Fruit fly (Drosophila melanogaster) whole organism, embryonic: Measurements from ENCODE around the gene mal.
A peak's percentile ranks its signal among the peaks of the same experiment; 100 is the strongest.

ENCODE experiments used
- Antp ChIP-seq: fragments of 200-800 bp; sonication (Bioruptor generic); optimal IDR thresholded peaks from 3 replicates; lab custom pipeline; 2016; ENCODE audit warnings: missing biosample characterization, missing genetic modification characterization
- Bteb2 ChIP-seq: fragments of 200-800 bp; sonication (Bioruptor generic); optimal IDR thresholded peaks from 2 replicates; lab custom pipeline; 2016; ENCODE audit warnings: missing biosample characterization, missing genetic modification characterization
- CG10209 ChIP-seq: fragments of 200-800 bp; sonication (Bioruptor generic); optimal IDR thresholded peaks from 3 replicates; lab custom pipeline; 2017; ENCODE audit warnings: missing biosample characterization, mild to moderate bottlenecking, missing genetic modification characterization, missing genetic modification reagents
- CG1024 ChIP-seq: fragments of 200-800 bp; sonication (Bioruptor generic); IDR thresholded peaks from 2 replicates; pipeline ENCODE4 v1.3.6; 2022; ENCODE audit warnings: missing biosample characterization, missing genetic modification characterization
- CG10462 ChIP-seq: fragments of 200-800 bp; sonication (Bioruptor generic); optimal IDR thresholded peaks from 2 replicates; lab custom pipeline; 2016; ENCODE audit warnings: missing biosample characterization, missing genetic modification characterization
- CG11247 ChIP-seq: fragments of 200-800 bp; sonication (Bioruptor generic); IDR thresholded peaks from 2 replicates; pipeline ENCODE4 v1.3.6; 2022; ENCODE audit warnings: missing biosample characterization, missing genetic modification characterization
- CG11696 ChIP-seq: fragments of 200-800 bp; sonication (Bioruptor generic); IDR thresholded peaks from 2 replicates; pipeline ENCODE4 v1.3.6; 2022; ENCODE audit warnings: missing biosample characterization, missing genetic modification characterization
- CG12104 ChIP-seq: fragments of 200-800 bp; sonication (Bioruptor generic); optimal IDR thresholded peaks from 3 replicates; lab custom pipeline; 2016; ENCODE audit warnings: missing biosample characterization, missing genetic modification characterization
- CG12236 ChIP-seq: fragments of 200-800 bp; sonication (Bioruptor generic); optimal IDR thresholded peaks from 2 replicates; lab custom pipeline; 2016; ENCODE audit warnings: missing biosample characterization, missing genetic modification characterization
- CG12299 ChIP-seq: fragments of 200-800 bp; sonication (Bioruptor generic); optimal IDR thresholded peaks from 2 replicates; lab custom pipeline; 2018; ENCODE audit warnings: missing biosample characterization, mild to moderate bottlenecking, missing genetic modification characterization
- CG14050 ChIP-seq: fragments of 200-800 bp; sonication (Bioruptor generic); IDR thresholded peaks from 3 replicates; pipeline ENCODE4 v1.3.6; 2022; ENCODE audit warnings: missing biosample characterization, missing genetic modification characterization
- CG17829 ChIP-seq: fragments of 200-800 bp; optimal IDR thresholded peaks from 2 replicates; lab custom pipeline; 2019; ENCODE audit warnings: missing biosample characterization, mild to moderate bottlenecking, missing genetic modification characterization, moderate library complexity
- CG18476 ChIP-seq: fragments of 200-800 bp; sonication (Bioruptor generic); optimal IDR thresholded peaks from 2 replicates; lab custom pipeline; 2016; ENCODE audit warnings: missing biosample characterization, mild to moderate bottlenecking, missing genetic modification characterization
- CG30403 ChIP-seq: fragments of 200-800 bp; sonication (Bioruptor generic); optimal IDR thresholded peaks from 3 replicates; lab custom pipeline; 2016; ENCODE audit warnings: missing biosample characterization, missing genetic modification characterization
- CG32532 ChIP-seq: fragments of 200-800 bp; sonication (Bioruptor generic); IDR thresholded peaks from 2 replicates; pipeline ENCODE4 v1.3.6; 2022; ENCODE audit warnings: missing biosample characterization, missing genetic modification characterization
- CG7271 ChIP-seq: fragments of 200-800 bp; sonication (Bioruptor generic); optimal IDR thresholded peaks from 2 replicates; lab custom pipeline; 2018; ENCODE audit warnings: missing biosample characterization, mild to moderate bottlenecking, missing genetic modification characterization, moderate library complexity
- CG7357 ChIP-seq: fragments of 200-800 bp; sonication (Bioruptor generic); IDR thresholded peaks from 3 replicates; pipeline ENCODE4 v1.3.6; 2022; ENCODE audit warnings: missing biosample characterization, missing genetic modification characterization
- CG8089 ChIP-seq: fragments of 200-800 bp; sonication (Bioruptor generic); optimal IDR thresholded peaks from 3 replicates; lab custom pipeline; 2016; ENCODE audit warnings: missing biosample characterization, missing genetic modification characterization
- CG8765 ChIP-seq: fragments of 200-800 bp; sonication (Bioruptor generic); IDR thresholded peaks from 2 replicates; pipeline ENCODE4 v1.3.6; 2022; ENCODE audit warnings: missing biosample characterization, missing genetic modification characterization
- CG9609 ChIP-seq: fragments of 200-800 bp; sonication (Bioruptor generic); optimal IDR thresholded peaks from 3 replicates; lab custom pipeline; 2016; ENCODE audit warnings: missing biosample characterization, missing genetic modification characterization
- ERR ChIP-seq: fragments of 200-800 bp; sonication (Bioruptor generic); optimal IDR thresholded peaks from 2 replicates; lab custom pipeline; 2016; ENCODE audit warnings: missing biosample characterization, missing genetic modification characterization
- Eip74EF ChIP-seq, 2 experiments: fragments of 200-800 bp in 1 of 2; fragments of >200 bp in 1 of 2; sonication (Bioruptor generic) in 1 of 2; optimal IDR thresholded peaks; 2 replicates each; lab custom pipeline; 2017 to 2019; ENCODE audit warnings: missing biosample characterization in 2 of 2, missing genetic modification characterization in 2 of 2, mild to moderate bottlenecking in 1 of 2, moderate library complexity in 1 of 2
- Ets65A ChIP-seq: fragments of 200-800 bp; sonication (Bioruptor generic); peaks from one replicate; lab custom pipeline; 2016; ENCODE audit warnings: missing biosample characterization, missing genetic modification characterization
- H15 ChIP-seq: fragments of 200-800 bp; sonication (Bioruptor generic); IDR thresholded peaks from 3 replicates; pipeline ENCODE4 v1.3.6; 2022; ENCODE audit warnings: missing biosample characterization, missing genetic modification characterization
- Hand ChIP-seq: fragments of 200-800 bp; sonication (Bioruptor generic); optimal IDR thresholded peaks from 2 replicates; lab custom pipeline; 2017; ENCODE audit warnings: mild to moderate bottlenecking, missing biosample characterization, missing genetic modification reagents, missing genetic modification characterization
- Hr3 ChIP-seq: fragments of 200-800 bp; sonication (Bioruptor generic); optimal IDR thresholded peaks from 3 replicates; lab custom pipeline; 2016; ENCODE audit warnings: missing biosample characterization, missing genetic modification characterization
- MESR4 ChIP-seq: fragments of 200-800 bp; sonication (Bioruptor generic); optimal IDR thresholded peaks from 2 replicates; lab custom pipeline; 2018; ENCODE audit warnings: missing biosample characterization, mild to moderate bottlenecking, missing genetic modification characterization, moderate library complexity
- Pdp1 ChIP-seq, 2 experiments: fragments of 200-800 bp; sonication (Bioruptor generic); optimal IDR thresholded peaks; 3 replicates each; lab custom pipeline; 2016; ENCODE audit warnings: missing biosample characterization in 2 of 2, missing genetic modification characterization in 2 of 2, mild to moderate bottlenecking in 1 of 2, moderate library complexity in 1 of 2
- Sry-δ ChIP-seq: fragments of 200-800 bp; sonication (Bioruptor generic); optimal IDR thresholded peaks from 2 replicates; lab custom pipeline; 2016; ENCODE audit warnings: missing biosample characterization, missing genetic modification characterization
- TFAM ChIP-seq: fragments of 200-800 bp; sonication (Bioruptor generic); optimal IDR thresholded peaks from 2 replicates; lab custom pipeline; 2017; ENCODE audit warnings: missing biosample characterization, missing genetic modification characterization, inconsistent platforms
- Xbp1 ChIP-seq: fragments of 200-800 bp; sonication (Bioruptor generic); optimal IDR thresholded peaks from 3 replicates; lab custom pipeline; 2016; ENCODE audit warnings: missing biosample characterization, mild to moderate bottlenecking, missing genetic modification characterization
- ash1 ChIP-seq: fragments of 200-800 bp; sonication (Bioruptor generic); optimal IDR thresholded peaks from 2 replicates; lab custom pipeline; 2018; ENCODE audit warnings: missing biosample characterization, mild to moderate bottlenecking, missing genetic modification characterization
- bsh ChIP-seq, 2 experiments: fragments of 200-800 bp; sonication (Bioruptor generic); optimal IDR thresholded peaks; 2 replicates each; lab custom pipeline; 2017 to 2018; ENCODE audit warnings: mild to moderate bottlenecking in 2 of 2, missing biosample characterization in 2 of 2, missing genetic modification characterization in 2 of 2, moderate library complexity in 1 of 2
- btn ChIP-seq: fragments of 200-800 bp; sonication (Bioruptor generic); optimal IDR thresholded peaks from 2 replicates; lab custom pipeline; 2016; ENCODE audit warnings: missing biosample characterization, missing genetic modification characterization
- chm ChIP-seq: fragments of 200-800 bp; sonication (Bioruptor generic); IDR thresholded peaks from 2 replicates; pipeline ENCODE4 v1.3.6; 2022; ENCODE audit warnings: missing biosample characterization, missing genetic modification characterization
- ci ChIP-seq: fragments of 200-800 bp; sonication (Bioruptor generic); IDR thresholded peaks from 3 replicates; pipeline ENCODE4 v1.3.6; 2022; ENCODE audit warnings: missing biosample characterization, missing genetic modification characterization
- croc ChIP-seq: fragments of 200-800 bp; sonication (Bioruptor generic); conservative IDR thresholded peaks from 3 replicates; pipeline ENCODE4 v1.3.6; 2022; ENCODE audit warnings: missing biosample characterization, missing genetic modification characterization
- en ChIP-seq: fragments of 200-800 bp; sonication (Bioruptor generic); optimal IDR thresholded peaks from 2 replicates; lab custom pipeline; 2016; ENCODE audit warnings: missing biosample characterization, missing genetic modification characterization
- gcm2 ChIP-seq: fragments of 200-800 bp; sonication (Bioruptor generic); optimal IDR thresholded peaks from 2 replicates; lab custom pipeline; 2016; ENCODE audit warnings: missing biosample characterization, missing genetic modification characterization
- gfzf ChIP-seq: fragments of 200-800 bp; sonication (Bioruptor generic); optimal IDR thresholded peaks from 2 replicates; lab custom pipeline; 2016; ENCODE audit warnings: missing biosample characterization, mild to moderate bottlenecking, missing genetic modification characterization, moderate library complexity
- insv ChIP-seq, 2 experiments: fragments of 200-800 bp; sonication (Bioruptor generic); optimal IDR thresholded peaks; 3 replicates each; lab custom pipeline; 2016 to 2018; ENCODE audit warnings: missing biosample characterization in 2 of 2, missing genetic modification characterization in 2 of 2
- ken ChIP-seq: fragments of 200-800 bp; sonication (Bioruptor generic); IDR thresholded peaks from 3 replicates; pipeline ENCODE4 v1.3.6; 2022; ENCODE audit warnings: missing biosample characterization, missing genetic modification characterization
- lilli ChIP-seq: fragments of 200-800 bp; sonication (Bioruptor generic); optimal IDR thresholded peaks from 3 replicates; lab custom pipeline; 2016; ENCODE audit warnings: missing biosample characterization, missing genetic modification characterization
- otp ChIP-seq: fragments of 200-800 bp; sonication (Bioruptor generic); IDR thresholded peaks from 3 replicates; pipeline ENCODE4, ENCODE4 v1.3.6; 2022; ENCODE audit warnings: missing biosample characterization, missing genetic modification characterization
- peb ChIP-seq: fragments of 200-800 bp; sonication (Bioruptor generic); IDR thresholded peaks from 2 replicates; pipeline ENCODE4 v1.3.6; 2022; ENCODE audit warnings: missing biosample characterization, missing genetic modification characterization
- shn ChIP-seq: fragments of 200-800 bp; sonication (Bioruptor generic); optimal IDR thresholded peaks from 3 replicates; lab custom pipeline; 2016; ENCODE audit warnings: missing biosample characterization, missing genetic modification characterization
- tgo ChIP-seq: fragments of 200-800 bp; sonication (Bioruptor generic); IDR thresholded peaks from 3 replicates; pipeline ENCODE4 v1.3.6; 2022; ENCODE audit warnings: missing biosample characterization, missing genetic modification characterization
- tin ChIP-seq: fragments of 200-800 bp; sonication (Bioruptor generic); optimal IDR thresholded peaks from 3 replicates; lab custom pipeline; 2016; ENCODE audit warnings: missing biosample characterization, missing genetic modification characterization
- trh ChIP-seq: fragments of 200-800 bp; sonication (Bioruptor generic); optimal IDR thresholded peaks from 2 replicates; lab custom pipeline; 2016; ENCODE audit warnings: missing biosample characterization, missing genetic modification characterization
- wor ChIP-seq: fragments of 200-800 bp; sonication (Bioruptor generic); IDR thresholded peaks from 2 replicates; pipeline ENCODE4 v1.3.6; 2022; ENCODE audit warnings: missing biosample characterization, missing genetic modification characterization
- zen2 ChIP-seq: fragments of 200-800 bp; sonication (Bioruptor generic); IDR thresholded peaks from 3 replicates; pipeline ENCODE4 v1.3.6; 2022; ENCODE audit warnings: missing biosample characterization, missing genetic modification characterization; ENCODE audit not compliant: partially characterized antibody

mal gene

dm6 chrX:20480382-20480781 lies 50.9 kb downstream of the mal start (continued):
- TF ChIP-seq ci (GFP tag; lab: Robert Waterston, UW) (peak; percentile 91), CG1024 (GFP tag; lab: Robert Waterston, UW) (0 out of 2 replicates have a peak, but pooled peaks have one; percentile 16), CG11696 (peak; percentile 54), otp (GFP tag; lab: Robert Waterston, UW) (peak; percentile 73), insv (GFP tag; optimal IDR thresholded peaks at IDR 0.05; lab: Kevin White, UChicago) (no peak), Antp (GFP tag; lab: Kevin White, UChicago) (no peak), CG14050 (GFP tag; lab: Robert Waterston, UW) (peak; percentile 53), Hand (GFP tag; lab: Kevin White, UChicago) (no peak), CG30403 (GFP tag; lab: Kevin White, UChicago) (peak; percentile 75), ken (peak; percentile 83), CG12104 (no peak), CG32532 (GFP tag; lab: Robert Waterston, UW) (no peak), lilli (GFP tag; lab: Kevin White, UChicago) (peak; percentile 84), Xbp1 (GFP tag; lab: Kevin White, UChicago) (peak; percentile 79), tin (GFP tag; lab: Kevin White, UChicago) (peak; percentile 66), Pdp1 (GFP tag; optimal IDR thresholded peaks at IDR 0.05; lab: Kevin White, UChicago) (peak in 1 of 2 experiments; percentile 67), en (peak; percentile 47), Hr3 (GFP tag; lab: Kevin White, UChicago) (peak; percentile 63), btn (peak; percentile 29), CG18476 (peak; percentile 35), zen2 (no peak), CG12236 (GFP tag; lab: Kevin White, UChicago) (peak; percentile 58), CG17829 (tag; lab: Kevin White, UChicago) (no peak), CG10462 (peak; percentile 52), Bteb2 (GFP tag; lab: Kevin White, UChicago) (peak; percentile 64), Eip74EF (GFP tag; optimal IDR thresholded peaks at IDR 0.05; lab: Kevin White, UChicago) (no peak), trh (peak; percentile 36), CG7357 (peak; percentile 58; the same call in 1 of the 3 replicates), H15 (GFP tag; lab: Robert Waterston, UW) (peak; percentile 51; the same call in 1 of the 3 replicates), gcm2 (GFP tag; lab: Kevin White, UChicago) (peak; percentile 29), peb (GFP tag; lab: Robert Waterston, UW) (no peak), CG11247 (GFP tag; lab: Robert Waterston, UW) (0 out of 2 replicates have a peak, but pooled peaks have one; percentile 12), tgo (GFP tag; lab: Robert Waterston, UW) (peak; percentile 29; the same call in 2 of the 3 replicates), CG8089 (GFP tag; lab: Kevin White, UChicago) (peak; percentile 48), gfzf (no peak), Sry-δ (peak; percentile 12), shn (GFP tag; lab: Kevin White, UChicago) (peak; percentile 62), ash1 (no peak), MESR4 (peak; percentile 13), bsh (GFP tag; optimal IDR thresholded peaks at IDR 0.05; lab: Kevin White, UChicago) (peak; percentile 48 to 84), CG9609 (GFP tag; lab: Kevin White, UChicago) (peak; percentile 79), CG10209 (GFP tag; lab: Kevin White, UChicago) (no peak), Ets65A (GFP tag; lab: Kevin White, UChicago) (peak; percentile 92), croc (GFP tag; lab: Robert Waterston, UW) (no peak), CG12299 (tag; lab: Kevin White, UChicago) (no peak), CG8765 (GFP tag; lab: Robert Waterston, UW) (no peak), TFAM (GFP tag; lab: Kevin White, UChicago) (no peak), chm (GFP tag; lab: Robert Waterston, UW) (peak; percentile 58; the same call in 1 of the 2 replicates), CG7271 (tag; lab: Kevin White, UChicago) (peak; percentile 37), ERR (peak; percentile 59), wor (peak; percentile 37; the same call in 1 of the 2 replicates)
